Fruit fly (Drosophila melanogaster) whole organism, pupa: Measurements from ENCODE around the gene eIF3f1.
A peak's percentile ranks its signal among the peaks of the same experiment; 100 is the strongest.

Experiments used
- CG10348 ChIP-seq: fragments of 200-800 bp; sonication (Bioruptor generic); IDR thresholded peaks from 2 replicates; pipeline ENCODE4 v1.3.6; 2022; ENCODE audit warnings: missing biosample characterization, missing genetic modification characterization
- CG13204 ChIP-seq: fragments of 200-800 bp; sonication (Bioruptor generic); optimal IDR thresholded peaks from 2 replicates; lab custom pipeline; 2018; ENCODE audit warnings: missing biosample characterization, mild to moderate bottlenecking, missing genetic modification characterization, moderate library complexity
- CG15710 ChIP-seq: fragments of 200-800 bp; sonication (Bioruptor generic); optimal IDR thresholded peaks from 2 replicates; lab custom pipeline; 2018; ENCODE audit warnings: missing biosample characterization, mild to moderate bottlenecking, missing genetic modification characterization, moderate library complexity
- CG17806 ChIP-seq: fragments of 200-800 bp; sonication (Bioruptor generic); optimal IDR thresholded peaks from 2 replicates; lab custom pipeline; 2018; ENCODE audit warnings: missing biosample characterization, mild to moderate bottlenecking, missing genetic modification characterization, moderate library complexity
- CG32121 ChIP-seq: fragments of 200-800 bp; sonication (Bioruptor generic); IDR thresholded peaks from 2 replicates; pipeline ENCODE4 v1.3.6; 2022; ENCODE audit warnings: missing biosample characterization, missing genetic modification characterization
- CG34367 ChIP-seq: fragments of 200-800 bp; sonication (Bioruptor generic); optimal IDR thresholded peaks from 2 replicates; lab custom pipeline; 2018; ENCODE audit warnings: missing biosample characterization, mild to moderate bottlenecking, missing genetic modification characterization
- CG8159 ChIP-seq: fragments of 200-800 bp; sonication (Bioruptor generic); optimal IDR thresholded peaks from 3 replicates; lab custom pipeline; 2018; ENCODE audit warnings: missing biosample characterization, mild to moderate bottlenecking, missing genetic modification characterization, moderate library complexity
- CG8301 ChIP-seq: fragments of 200-800 bp; sonication (Bioruptor generic); optimal IDR thresholded peaks from 2 replicates; lab custom pipeline; 2018; ENCODE audit warnings: missing biosample characterization, mild to moderate bottlenecking, missing genetic modification characterization
- CG9948 ChIP-seq: fragments of 200-800 bp; sonication (Bioruptor generic); optimal IDR thresholded peaks from 2 replicates; lab custom pipeline; 2018; ENCODE audit warnings: missing biosample characterization, mild to moderate bottlenecking, missing genetic modification characterization, moderate library complexity
- D1 ChIP-seq: fragments of 200-800 bp; sonication (Bioruptor generic); optimal IDR thresholded peaks from 2 replicates; lab custom pipeline; 2018; ENCODE audit warnings: missing biosample characterization, mild to moderate bottlenecking, missing genetic modification characterization, moderate library complexity
- EcR ChIP-seq: fragments of 200-800 bp; sonication (Bioruptor generic); optimal IDR thresholded peaks from 3 replicates; lab custom pipeline; 2019; ENCODE audit warnings: missing biosample characterization, missing genetic modification characterization, mild to moderate bottlenecking, moderate library complexity, missing genetic modification reagents
- Pif1A ChIP-seq: fragments of 200-800 bp; sonication (Bioruptor generic); optimal IDR thresholded peaks from 3 replicates; lab custom pipeline; 2016; ENCODE audit warnings: missing biosample characterization, missing genetic modification characterization
- gl ChIP-seq: fragments of 200-800 bp; sonication (Bioruptor generic); optimal IDR thresholded peaks from 2 replicates; lab custom pipeline; 2018; ENCODE audit warnings: missing biosample characterization, mild to moderate bottlenecking, missing genetic modification characterization

dm6 chr3R:4713775-4714360 lies at the start of gene eIF3f1:
- TF ChIP-seq CG15710 (no peak), gl (no peak), CG17806 (no peak), CG8301 (no peak), CG32121 (no peak), CG9948 (tag; lab: Kevin White, UChicago) (no peak), CG13204 (GFP tag; lab: Kevin White, UChicago) (no peak), D1 (tag; lab: Kevin White, UChicago) (no peak), CG34367 (tag; lab: Kevin White, UChicago) (no peak), CG10348 (GFP tag; lab: Robert Waterston, UW) (no peak), EcR (GFP tag; lab: Kevin White, UChicago) (peak; percentile 56), CG8159 (tag; lab: Kevin White, UChicago) (no peak), Pif1A (no peak)
